Fruit fly (Drosophila melanogaster) whole organism, adult: ENCODE measurements around the gene CG6276.
A peak's percentile ranks its signal among the peaks of the same experiment; 100 is the strongest.

Experiments used
- CG11617 ChIP-seq: fragments of 200-800 bp; sonication (Bioruptor generic); optimal IDR thresholded peaks from 2 replicates; lab custom pipeline; 2017; ENCODE audit warnings: mild to moderate bottlenecking, missing biosample characterization, missing genetic modification reagents, missing genetic modification characterization
- CG12768 ChIP-seq: fragments of 200-800 bp; sonication (Bioruptor generic); optimal IDR thresholded peaks from 2 replicates; lab custom pipeline; 2017; ENCODE audit warnings: missing biosample characterization, missing genetic modification characterization, mild to moderate bottlenecking, moderate library complexity, missing genetic modification reagents
- CG14711 ChIP-seq: fragments of 200-800 bp; sonication (Bioruptor generic); optimal IDR thresholded peaks from 2 replicates; lab custom pipeline; 2018; ENCODE audit warnings: missing biosample characterization, mild to moderate bottlenecking, missing genetic modification characterization, moderate library complexity
- CG7101 ChIP-seq: fragments of 200-800 bp; sonication (Bioruptor generic); optimal IDR thresholded peaks from 2 replicates; lab custom pipeline; 2018; ENCODE audit warnings: missing biosample characterization, mild to moderate bottlenecking, missing genetic modification characterization, moderate library complexity
- Crg-1 ChIP-seq: fragments of 200-800 bp; sonication (Bioruptor generic); optimal IDR thresholded peaks from 2 replicates; lab custom pipeline; 2016; ENCODE audit warnings: missing biosample characterization, missing genetic modification characterization
- Hr96 ChIP-seq: fragments of 200-800 bp; sonication (Bioruptor generic); optimal IDR thresholded peaks from 2 replicates; lab custom pipeline; 2016; ENCODE audit warnings: missing biosample characterization, missing genetic modification characterization
- Mnt ChIP-seq: fragments of 200-800 bp; sonication (Bioruptor generic); optimal IDR thresholded peaks from 2 replicates; lab custom pipeline; 2016; ENCODE audit warnings: missing biosample characterization, mild to moderate bottlenecking, missing genetic modification characterization
- bab1 ChIP-seq: fragments of 200-800 bp; sonication (Bioruptor generic); optimal IDR thresholded peaks from 3 replicates; lab custom pipeline; 2019; ENCODE audit warnings: missing biosample characterization, mild to moderate bottlenecking, missing genetic modification characterization, moderate library complexity
- cnc ChIP-seq, 2 experiments: fragments of >200 bp; optimal IDR thresholded peaks; 2 replicates each; lab custom pipeline; 2017
- kay ChIP-seq: fragments of 200-800 bp; sonication (Bioruptor generic); peaks from one replicate; lab custom pipeline; 2016; ENCODE audit warnings: missing biosample characterization, missing genetic modification characterization, borderline replicate concordance
- pad ChIP-seq: fragments of 200-800 bp; sonication (Bioruptor generic); optimal IDR thresholded peaks from 3 replicates; lab custom pipeline; 2017; ENCODE audit warnings: missing biosample characterization, missing genetic modification characterization, mild to moderate bottlenecking, moderate library complexity, missing genetic modification reagents
- tj ChIP-seq: fragments of 200-800 bp; sonication (Bioruptor generic); optimal IDR thresholded peaks from 3 replicates; lab custom pipeline; 2017; ENCODE audit warnings: missing biosample characterization, mild to moderate bottlenecking, missing genetic modification characterization, moderate library complexity

DNA sequence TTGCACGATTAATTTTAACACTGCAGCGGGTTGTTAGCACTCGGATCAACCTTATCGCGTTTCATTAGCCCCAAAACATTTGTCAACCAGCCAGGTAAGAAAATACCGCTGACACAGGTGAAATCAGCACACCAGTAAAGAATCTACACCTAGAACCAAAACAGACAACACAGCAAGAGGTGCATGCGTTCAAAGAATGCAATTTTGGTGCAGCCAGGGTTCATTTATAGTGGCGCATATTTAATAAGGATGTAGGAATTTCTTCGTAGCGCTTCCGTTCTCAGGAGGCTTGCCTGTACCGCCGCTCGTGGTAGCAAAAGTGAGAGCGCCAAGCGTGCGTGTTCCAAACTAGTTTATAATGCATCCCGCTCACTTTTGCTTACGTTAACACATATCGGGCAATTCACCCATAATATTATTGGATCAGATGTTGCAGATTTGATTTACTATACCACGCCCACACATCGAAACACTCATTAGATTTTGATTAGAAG lies 22.6 kb upstream of the CG6276 start:
- TF ChIP-seq kay (GFP tag; lab: Kevin White, UChicago) (no peak), Crg-1 (GFP tag; lab: Kevin White, UChicago) (no peak), tj (GFP tag; lab: Kevin White, UChicago) (peak; percentile 94), CG12768 (peak; percentile 0), CG7101 (tag; lab: Kevin White, UChicago) (no peak), CG11617 (no peak), bab1 (GFP tag; lab: Kevin White, UChicago) (no peak), Hr96 (no peak), Mnt (GFP tag; lab: Kevin White, UChicago) (no peak), pad (GFP tag; lab: Kevin White, UChicago) (no peak), cnc (optimal IDR thresholded peaks at IDR 0.05; lab: Kevin White, UChicago) (no peak), CG14711 (tag; lab: Kevin White, UChicago) (no peak)
